Fruit fly (Drosophila melanogaster): ENCODE results near the gene TotZ.

- no peak for TF ChIP-seq Sin3A (optimal IDR thresholded peaks at IDR 0.05)
- no peak for TF ChIP-seq Myc (optimal IDR thresholded peaks at IDR 0.05)
- TF ChIP-seq psq (optimal IDR thresholded peaks at IDR 0.05): no peak
- no peak for TF ChIP-seq h (optimal IDR thresholded peaks at IDR 0.05)
- TF ChIP-seq ttk (optimal IDR thresholded peaks at IDR 0.05): no peak
Measured at dm6 chr3R:20859845-20860244, 17.7 kb upstream of the TotZ start, which contains the start of gene Ir93a.

Data from Kc167 (cell line).